Fruit fly (Drosophila melanogaster): ENCODE results near the gene CG45105.

Gene CG45105

DNA sequence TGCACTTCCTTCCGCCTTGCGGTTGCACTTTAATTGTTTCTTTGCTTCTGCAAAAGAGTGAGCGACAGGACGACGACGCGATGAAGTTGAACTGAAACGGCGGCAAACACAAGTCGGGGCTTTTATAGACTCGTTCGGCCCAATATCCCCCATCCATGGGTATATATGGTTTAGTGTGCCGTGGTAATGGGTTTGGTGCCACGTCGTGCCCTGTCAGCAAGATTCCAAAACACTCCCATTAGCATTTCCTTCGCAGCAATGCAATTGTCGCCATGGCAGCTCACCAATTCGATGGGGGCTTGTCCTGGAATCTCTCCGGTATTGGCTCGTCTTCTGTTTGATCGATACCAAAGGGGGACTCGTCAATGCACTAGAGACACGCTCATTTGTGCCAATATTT is at the start of gene CG45105:
Gene CG45105 (minus strand): TSS at position 101 of the 400 bp plus-strand sequence.
- TF ChIP-seq h (optimal IDR thresholded peaks at IDR 0.05) (no peak), ttk (optimal IDR thresholded peaks at IDR 0.05) (no peak), insv (optimal IDR thresholded peaks at IDR 0.05) (no peak), Myc (optimal IDR thresholded peaks at IDR 0.05) (no peak), Sin3A (optimal IDR thresholded peaks at IDR 0.05) (no peak), psq (optimal IDR thresholded peaks at IDR 0.05) (no peak)

DNA sequence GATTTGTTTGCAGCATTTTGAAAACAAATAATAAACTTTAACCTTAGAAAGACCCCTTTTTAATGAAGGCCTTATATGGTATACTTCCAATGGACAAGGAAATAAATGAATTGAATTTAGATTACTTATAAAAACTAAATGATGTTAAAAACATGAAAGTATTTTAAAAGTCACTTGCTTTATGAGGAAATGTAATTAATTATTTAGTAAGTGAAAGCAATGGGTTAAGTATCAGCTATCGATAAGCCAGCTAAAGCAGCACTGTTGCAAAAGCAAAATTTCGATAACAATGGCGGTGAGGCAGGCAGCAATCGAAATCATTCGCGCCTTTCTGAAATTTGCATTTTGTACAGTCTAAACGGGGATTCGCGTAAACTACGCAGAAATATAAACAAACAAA is 47.4 kb upstream of the CG45105 start, which contains the start of the genes CG32856 and Rbf2:
Gene CG32856 (minus strand): TSS at position 183 of the 400 bp plus-strand sequence.
Gene Rbf2 (plus strand): TSS at position 278 of the 400 bp plus-strand sequence.
- no peak for TF ChIP-seq Sin3A (optimal IDR thresholded peaks at IDR 0.05)
- TF ChIP-seq insv (optimal IDR thresholded peaks at IDR 0.05), result no peak
- TF ChIP-seq Myc (optimal IDR thresholded peaks at IDR 0.05), result no peak
- TF ChIP-seq psq (optimal IDR thresholded peaks at IDR 0.05), result no peak
- TF ChIP-seq h (optimal IDR thresholded peaks at IDR 0.05), result no peak
- no peak for TF ChIP-seq ttk (optimal IDR thresholded peaks at IDR 0.05)

DNA sequence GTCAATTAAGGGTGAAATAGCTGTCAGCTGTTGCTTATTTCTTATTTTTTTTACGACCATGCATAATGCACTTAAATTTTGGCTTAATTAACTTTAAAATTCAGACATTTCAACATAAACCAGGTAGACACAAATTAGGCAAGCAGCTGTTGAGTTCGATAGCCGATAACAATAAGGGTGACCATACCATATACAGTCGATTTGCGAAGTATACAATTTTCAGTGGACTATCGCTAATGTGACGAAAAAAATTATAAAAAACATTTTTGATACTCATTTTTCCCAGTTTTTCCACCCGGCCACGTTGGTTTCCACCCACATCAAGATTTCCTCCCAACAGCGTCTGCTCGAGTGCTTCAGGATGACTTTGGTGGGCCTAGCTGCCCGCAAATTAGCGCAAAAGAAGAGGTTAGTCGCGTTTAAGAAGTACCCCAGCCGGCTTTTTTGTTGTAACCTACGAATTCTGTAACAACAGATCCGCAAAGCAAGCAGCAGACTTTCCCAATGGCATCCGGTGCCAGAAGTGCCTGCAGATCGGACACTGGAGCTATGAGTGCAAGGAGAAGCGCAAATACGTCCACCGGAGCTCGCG is 46.0 kb upstream of the CG45105 start, which contains the start of the genes CG4287 and CG5516:
Gene CG4287 (minus strand): TSS at position 178 of the 592 bp plus-strand sequence.
Gene CG5516 (plus strand): TSS at position 195 of the 592 bp plus-strand sequence.
- no peak for TF ChIP-seq h (optimal IDR thresholded peaks at IDR 0.05)
- no peak for TF ChIP-seq psq (optimal IDR thresholded peaks at IDR 0.05)

DNA sequence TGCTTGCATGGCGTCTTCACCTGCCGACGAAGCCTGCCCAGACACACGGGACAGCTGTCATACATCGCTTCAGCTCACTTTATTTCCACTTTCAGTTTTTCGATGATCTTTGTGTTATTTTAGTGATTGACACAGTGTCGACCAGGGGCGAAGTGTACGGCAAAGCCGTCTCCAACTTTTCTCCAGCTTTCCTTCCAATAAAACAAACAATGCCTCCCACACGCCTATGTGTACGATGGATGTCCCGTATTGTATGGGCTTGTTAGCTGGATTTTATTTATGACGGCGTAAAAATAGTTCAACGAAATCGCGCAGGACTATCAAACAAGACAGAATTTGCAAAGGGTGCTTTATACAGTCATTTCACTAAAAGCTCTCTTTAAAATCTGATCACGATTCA is 33.0 kb upstream of the CG45105 start, which contains the start of the genes CG31088 and CG46383:
Gene CG31088 (minus strand): TSS at position 101 of the 400 bp plus-strand sequence.
Gene CG46383 (minus strand): TSS at position 101 of the 400 bp plus-strand sequence.
- TF ChIP-seq psq (optimal IDR thresholded peaks at IDR 0.05), result no peak
- TF ChIP-seq h (optimal IDR thresholded peaks at IDR 0.05), result no peak
- no peak for TF ChIP-seq insv (optimal IDR thresholded peaks at IDR 0.05)
- no peak for TF ChIP-seq Myc (optimal IDR thresholded peaks at IDR 0.05)
- no peak for TF ChIP-seq ttk (optimal IDR thresholded peaks at IDR 0.05)
- TF ChIP-seq Sin3A (optimal IDR thresholded peaks at IDR 0.05), result no peak

DNA sequence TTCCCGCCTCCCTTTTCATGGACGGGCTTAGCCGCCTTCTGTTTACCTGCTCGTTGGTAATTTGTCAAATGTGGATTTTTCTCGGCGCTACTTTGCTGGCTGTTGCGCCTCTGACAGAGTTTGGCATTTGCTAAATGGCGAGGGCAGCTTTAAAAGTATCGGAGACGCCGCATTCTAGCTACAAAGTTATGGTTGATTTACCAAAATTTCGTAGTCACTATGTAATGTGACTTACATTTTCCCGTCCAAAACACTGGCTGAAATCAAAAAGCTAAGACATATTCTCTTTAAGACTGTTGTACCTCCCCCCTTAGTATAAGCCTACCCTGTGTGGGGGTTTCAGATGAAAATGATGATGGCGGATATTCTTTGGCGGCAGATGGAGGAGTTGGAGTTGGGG is 29.8 kb upstream of the CG45105 start:
- TF ChIP-seq Sin3A (optimal IDR thresholded peaks at IDR 0.05) (no peak), h (optimal IDR thresholded peaks at IDR 0.05) (no peak), insv (optimal IDR thresholded peaks at IDR 0.05) (no peak), ttk (optimal IDR thresholded peaks at IDR 0.05) (no peak), Myc (optimal IDR thresholded peaks at IDR 0.05) (no peak), psq (optimal IDR thresholded peaks at IDR 0.05) (no peak)

DNA sequence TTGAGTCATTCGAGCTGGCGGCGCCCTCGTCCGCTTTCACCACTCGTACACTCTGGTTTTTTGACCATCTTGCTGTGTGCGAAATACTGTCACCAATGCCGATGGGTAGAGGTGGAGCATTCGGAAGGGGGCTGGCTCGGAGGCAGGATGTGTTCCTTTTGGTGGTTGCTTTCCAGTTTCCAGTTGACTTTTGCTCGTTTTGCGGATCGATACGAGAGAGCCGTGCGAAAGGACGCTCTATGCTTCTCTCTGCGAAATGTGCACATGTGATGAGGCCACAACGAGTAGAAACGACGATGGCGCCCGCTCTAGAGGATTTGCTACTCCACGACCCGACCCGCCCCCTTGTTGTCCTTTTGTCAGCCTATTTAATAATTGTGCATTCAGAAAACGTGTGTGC is 19.9 kb upstream of the CG45105 start:
- TF ChIP-seq Myc (optimal IDR thresholded peaks at IDR 0.05) (no peak), ttk (optimal IDR thresholded peaks at IDR 0.05) (no peak), psq (optimal IDR thresholded peaks at IDR 0.05) (no peak), insv (optimal IDR thresholded peaks at IDR 0.05) (no peak), Sin3A (optimal IDR thresholded peaks at IDR 0.05) (no peak), h (optimal IDR thresholded peaks at IDR 0.05) (no peak)

DNA sequence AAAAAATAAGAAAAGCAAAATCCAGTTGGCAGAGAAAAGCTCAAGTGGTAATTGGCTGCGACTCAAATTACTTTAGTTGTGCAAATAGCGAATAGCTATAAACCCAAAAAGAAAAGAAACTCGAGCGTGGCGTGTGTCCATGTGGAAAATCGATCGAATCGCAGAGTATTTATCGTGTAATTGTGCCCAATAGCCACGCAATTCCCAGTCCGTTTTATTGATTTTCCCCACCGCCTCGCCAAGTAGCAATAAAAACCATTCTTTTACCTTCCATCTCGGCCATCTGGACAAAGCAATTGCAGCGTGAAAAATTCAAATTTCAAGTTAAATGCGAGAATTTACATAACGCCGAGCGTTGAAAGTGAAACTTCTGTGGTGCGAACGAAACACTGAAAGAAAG is 17.7 kb upstream of the CG45105 start:
- no peak for TF ChIP-seq psq (optimal IDR thresholded peaks at IDR 0.05)
- TF ChIP-seq insv (optimal IDR thresholded peaks at IDR 0.05), result no peak
- TF ChIP-seq Sin3A (optimal IDR thresholded peaks at IDR 0.05), result no peak
- TF ChIP-seq Myc (optimal IDR thresholded peaks at IDR 0.05), result no peak
- TF ChIP-seq ttk (optimal IDR thresholded peaks at IDR 0.05), result no peak
- TF ChIP-seq h (optimal IDR thresholded peaks at IDR 0.05), result no peak

DNA sequence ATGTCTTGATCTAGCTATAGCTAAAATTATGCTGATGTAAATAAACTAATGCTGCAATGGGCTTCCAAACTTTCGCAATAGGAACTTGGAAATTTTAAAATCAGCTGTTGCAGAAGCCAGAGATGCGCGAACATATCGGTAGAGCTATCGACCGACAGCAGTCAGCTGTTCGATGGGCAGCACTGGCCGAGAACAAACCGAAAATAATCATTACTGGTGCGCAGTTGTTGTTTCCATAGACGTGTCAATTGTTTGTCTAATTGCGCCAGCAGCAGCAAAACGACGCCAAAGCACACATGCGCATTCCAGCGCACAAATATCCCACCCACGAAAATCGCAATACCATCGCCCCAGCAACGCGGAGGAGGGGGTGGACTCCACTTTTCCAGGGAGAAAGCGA is 17.1 kb upstream of the CG45105 start, which contains the start of gene Sap47:
Gene Sap47 (plus strand): TSS at position 149 of the 400 bp plus-strand sequence.
- no peak for TF ChIP-seq psq (optimal IDR thresholded peaks at IDR 0.05)
- TF ChIP-seq h (optimal IDR thresholded peaks at IDR 0.05), result no peak
- TF ChIP-seq ttk (optimal IDR thresholded peaks at IDR 0.05), result no peak
- no peak for TF ChIP-seq insv (optimal IDR thresholded peaks at IDR 0.05)
- TF ChIP-seq Sin3A (optimal IDR thresholded peaks at IDR 0.05), result no peak
- no peak for TF ChIP-seq Myc (optimal IDR thresholded peaks at IDR 0.05)

DNA sequence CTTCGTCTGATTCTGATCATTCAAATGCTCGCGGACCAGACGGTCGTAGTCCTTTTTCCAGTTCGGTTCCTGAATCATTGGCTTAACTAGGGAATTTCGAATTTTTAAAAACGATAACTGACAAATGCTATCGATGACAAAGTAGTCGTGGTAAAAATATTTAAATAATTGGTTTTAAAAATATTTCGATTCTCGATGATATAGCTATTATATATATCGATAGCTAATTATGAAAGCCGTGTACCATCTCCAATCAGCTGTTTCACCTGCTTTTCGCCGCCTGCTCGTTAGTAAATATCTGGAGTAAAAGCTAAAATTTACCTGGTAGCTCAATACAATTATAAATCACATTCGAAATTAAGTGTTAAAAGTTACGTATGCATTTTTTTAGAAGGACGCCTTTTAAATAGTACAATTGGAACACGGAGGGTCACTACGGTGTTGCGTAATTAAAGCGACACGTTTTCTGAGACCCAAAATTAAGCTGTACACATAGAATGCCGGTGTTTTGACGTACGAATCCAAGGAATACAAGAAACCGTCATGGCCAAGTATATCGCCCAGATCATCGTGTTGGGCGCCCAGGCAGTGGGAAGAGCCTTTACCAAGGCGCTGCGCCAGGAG is 15.9 kb upstream of the CG45105 start, which contains the start of the genes CG5478 and blp:
Gene CG5478 (minus strand): TSS at position 126 of the 624 bp plus-strand sequence.
Gene blp (plus strand): TSS at position 239 of the 624 bp plus-strand sequence.
- TF ChIP-seq ttk (optimal IDR thresholded peaks at IDR 0.05), result no peak
- no peak for TF ChIP-seq Myc (optimal IDR thresholded peaks at IDR 0.05)
- TF ChIP-seq psq (optimal IDR thresholded peaks at IDR 0.05), result no peak
- no peak for TF ChIP-seq h (optimal IDR thresholded peaks at IDR 0.05)
- no peak for TF ChIP-seq insv (optimal IDR thresholded peaks at IDR 0.05)
- no peak for TF ChIP-seq Sin3A (optimal IDR thresholded peaks at IDR 0.05)

DNA sequence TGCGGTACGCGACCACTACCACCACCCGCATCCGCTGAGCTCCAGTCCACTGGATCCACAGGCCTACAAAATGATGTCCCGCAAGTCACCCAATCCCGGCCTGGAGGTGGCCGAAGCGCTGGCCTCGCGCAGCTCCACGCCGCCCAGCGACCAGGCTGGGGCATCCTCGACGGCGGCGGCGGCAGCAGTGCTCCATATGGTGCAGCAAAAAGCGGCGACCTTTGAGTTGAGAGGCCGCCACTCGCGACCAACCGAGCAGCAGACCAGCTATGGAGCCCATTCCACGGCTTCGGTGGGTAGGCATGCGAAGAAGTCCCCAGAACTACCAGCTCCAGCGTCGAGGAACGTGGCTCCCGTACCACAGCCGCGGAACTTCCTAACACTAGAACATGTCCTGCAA is 12.2 kb upstream of the CG45105 start:
- TF ChIP-seq ttk (optimal IDR thresholded peaks at IDR 0.05) (no peak), Sin3A (optimal IDR thresholded peaks at IDR 0.05) (no peak), insv (optimal IDR thresholded peaks at IDR 0.05) (no peak), h (optimal IDR thresholded peaks at IDR 0.05) (no peak), psq (optimal IDR thresholded peaks at IDR 0.05) (no peak), Myc (optimal IDR thresholded peaks at IDR 0.05) (no peak)

DNA sequence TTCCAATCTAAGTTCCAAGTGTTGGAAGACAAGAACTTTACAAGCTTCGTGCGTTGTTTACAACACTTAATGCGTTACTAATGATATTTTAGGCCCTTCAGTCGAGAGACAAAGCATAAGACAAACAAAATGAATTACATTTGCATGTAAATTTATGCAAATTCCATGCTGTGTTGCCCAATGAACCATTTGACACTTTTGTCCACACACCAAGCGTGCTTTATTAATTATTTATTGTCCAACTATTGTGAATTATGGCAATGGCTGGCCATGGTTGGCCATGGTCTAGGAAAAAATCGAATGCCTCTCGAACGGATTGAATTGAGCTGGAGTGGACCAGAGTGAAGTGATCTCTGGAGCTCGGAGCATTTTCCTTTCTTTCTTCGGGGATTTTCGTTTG is 10.3 kb upstream of the CG45105 start:
- TF ChIP-seq psq (optimal IDR thresholded peaks at IDR 0.05), result no peak
- no peak for TF ChIP-seq insv (optimal IDR thresholded peaks at IDR 0.05)
- no peak for TF ChIP-seq Myc (optimal IDR thresholded peaks at IDR 0.05)
- TF ChIP-seq Sin3A (optimal IDR thresholded peaks at IDR 0.05), result no peak
- TF ChIP-seq ttk (optimal IDR thresholded peaks at IDR 0.05), result no peak
- no peak for TF ChIP-seq h (optimal IDR thresholded peaks at IDR 0.05)

DNA sequence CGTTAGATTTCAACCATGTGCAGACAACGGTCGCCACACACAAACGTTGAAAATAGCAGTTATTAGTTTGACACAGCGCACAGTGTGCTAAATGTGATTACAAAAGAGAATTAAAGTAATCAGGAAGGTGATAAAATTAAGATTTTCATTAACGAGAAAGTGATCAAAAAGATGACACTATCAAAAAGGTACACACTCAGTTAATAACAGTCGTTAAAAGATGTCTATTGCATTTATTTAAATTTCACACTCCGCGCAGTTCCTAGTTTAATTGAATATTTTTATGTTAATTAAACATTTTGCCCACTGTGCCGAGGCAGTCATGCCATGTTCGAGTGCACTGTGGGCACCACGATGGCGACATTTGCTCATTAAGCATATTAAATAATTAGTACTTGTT is 9.4 kb upstream of the CG45105 start:
- no peak for TF ChIP-seq Myc (optimal IDR thresholded peaks at IDR 0.05)
- TF ChIP-seq psq (optimal IDR thresholded peaks at IDR 0.05), result no peak
- TF ChIP-seq h (optimal IDR thresholded peaks at IDR 0.05), result no peak
- no peak for TF ChIP-seq insv (optimal IDR thresholded peaks at IDR 0.05)
